Fruit fly (Drosophila melanogaster): Measurements from ENCODE around the gene NaPi-III.

dm6 chr3L:11119396-11119900 lies 3.7 kb upstream of the NaPi-III start:
- peak; percentile 1 for TF ChIP-seq CG7045 (GFP tag; optimal IDR thresholded peaks at IDR 0.05)
- TF ChIP-seq pad (GFP tag; optimal IDR thresholded peaks at IDR 0.05): peak; percentile 10
- no peak for TF ChIP-seq kay (GFP tag; ENCODE audit: borderline replicate concordance)
- no peak for TF ChIP-seq Hr96 (GFP tag; optimal IDR thresholded peaks at IDR 0.05)
- TF ChIP-seq tj (GFP tag; optimal IDR thresholded peaks at IDR 0.05): no peak
- TF ChIP-seq bab1 (GFP tag; optimal IDR thresholded peaks at IDR 0.05): no peak
- TF ChIP-seq toe (GFP tag; optimal IDR thresholded peaks at IDR 0.05): no peak
- TF ChIP-seq CG33017 (tag; optimal IDR thresholded peaks at IDR 0.05): no peak
- TF ChIP-seq CG11617 (GFP tag; optimal IDR thresholded peaks at IDR 0.05): no peak
- TF ChIP-seq CG1620 (GFP tag; optimal IDR thresholded peaks at IDR 0.05): peak; percentile 20
- no peak for TF ChIP-seq CG7101 (tag; optimal IDR thresholded peaks at IDR 0.05)
- no peak for TF ChIP-seq CG5204 (GFP tag; optimal IDR thresholded peaks at IDR 0.05)

Measured in whole organism, adult.